Worm (Caenorhabditis elegans): ENCODE measurements around the gene crn-2.

DNA sequence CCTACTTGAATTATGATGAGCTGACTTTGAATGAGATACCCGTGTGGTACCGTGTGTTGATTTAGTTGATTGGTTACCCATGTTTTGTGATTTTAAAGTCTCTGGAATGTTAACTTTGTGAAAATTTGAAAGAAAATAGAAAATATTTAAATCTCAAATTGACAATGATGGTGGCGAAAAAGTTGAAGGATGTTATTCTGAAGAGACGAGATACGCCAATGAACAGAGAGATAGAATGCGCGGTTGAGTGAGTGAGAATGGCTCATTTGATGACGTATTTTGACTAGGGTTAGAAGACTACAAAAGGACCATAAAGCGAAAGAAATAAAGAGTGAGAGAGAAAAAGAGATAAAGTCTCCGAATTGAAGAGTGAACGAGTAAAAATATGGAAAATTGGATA is 24.0 kb upstream of the crn-2 start, which contains the start of gene glb-6:
- TF ChIP-seq lsy-2 (tag; optimal IDR thresholded peaks at IDR 0.05) (no peak), unc-62 (GFP tag; optimal IDR thresholded peaks at IDR 0.05) (no peak), nhr-25 (tag; optimal IDR thresholded peaks at IDR 0.05) (no peak)
